Fruit fly (Drosophila melanogaster): ENCODE measurements around the gene CG18234.

The CG18234 gene

dm6 chr3L:18622422-18622739 lies 19.2 kb downstream of the CG18234 start, which contains the start of gene bora:
TSS of gene bora (plus strand) at chr3L:18622692.
- TF ChIP-seq Eip78C (GFP tag) (peak; percentile 46), CG34406 (GFP tag; optimal IDR thresholded peaks at IDR 0.05) (no peak), Lpt (GFP tag; optimal IDR thresholded peaks at IDR 0.05) (no peak), acj6 (GFP tag; optimal IDR thresholded peaks at IDR 0.05) (peak; percentile 4), pdm3 (GFP tag; optimal IDR thresholded peaks at IDR 0.05) (no peak), Met (GFP tag; optimal IDR thresholded peaks at IDR 0.05) (no peak), CG6808 (GFP tag; optimal IDR thresholded peaks at IDR 0.05) (no peak), CG11762 (GFP tag; optimal IDR thresholded peaks at IDR 0.05; ENCODE audit: insufficient read depth) (no peak), OdsH (GFP tag; optimal IDR thresholded peaks at IDR 0.05) (no peak), CG6163 (GFP tag; IDR thresholded peaks at IDR 0.05) (0 out of 3 replicates have a peak, but pooled peaks have one; percentile 6), net (GFP tag; optimal IDR thresholded peaks at IDR 0.05) (no peak)

dm6 chr3L:18625786-18626185 lies 22.6 kb downstream of the CG18234 start, which contains the start of gene MYPT-75D:
TSS of gene MYPT-75D (plus strand) at chr3L:18625959.
- TF ChIP-seq Lpt (GFP tag; optimal IDR thresholded peaks at IDR 0.05) (no peak), svp (GFP tag) (no peak), dsx (GFP tag; optimal IDR thresholded peaks at IDR 0.05; ENCODE audit: poor library complexity, severe bottlenecking) (peak; percentile 29), Met (GFP tag; optimal IDR thresholded peaks at IDR 0.05) (no peak), fd59A (GFP tag; optimal IDR thresholded peaks at IDR 0.05) (no peak), Hr4 (GFP tag; optimal IDR thresholded peaks at IDR 0.05) (no peak), Gug (GFP tag; IDR thresholded peaks at IDR 0.05) (no peak), vri (GFP tag; optimal IDR thresholded peaks at IDR 0.05) (peak; percentile 31), spab (GFP tag; optimal IDR thresholded peaks at IDR 0.05) (no peak), Eip78C (GFP tag) (peak; percentile 80), CG6854 (GFP tag; optimal IDR thresholded peaks at IDR 0.05) (no peak), CG11762 (GFP tag; optimal IDR thresholded peaks at IDR 0.05; ENCODE audit: insufficient read depth) (no peak), fkh (GFP tag; optimal IDR thresholded peaks at IDR 0.05) (peak; percentile 70), Sox102F (GFP tag; optimal IDR thresholded peaks at IDR 0.05) (peak; percentile 6), Sox14 (GFP tag; optimal IDR thresholded peaks at IDR 0.05) (peak; percentile 54), CG3919 (GFP tag; optimal IDR thresholded peaks at IDR 0.05) (peak; percentile 18), CG6792 (GFP tag; optimal IDR thresholded peaks at IDR 0.05) (peak; percentile 0), CG6163 (GFP tag; IDR thresholded peaks at IDR 0.05) (no peak; the same call in 2 of the 3 replicates), ss (GFP tag; optimal IDR thresholded peaks at IDR 0.05) (peak in 1 of 2 experiments; percentile 14), acj6 (GFP tag; optimal IDR thresholded peaks at IDR 0.05) (no peak), CG31627 (GFP tag; optimal IDR thresholded peaks at IDR 0.05) (no peak), esn (GFP tag; optimal IDR thresholded peaks at IDR 0.05) (no peak), CG15336 (GFP tag; IDR thresholded peaks at IDR 0.05) (no peak), CG4318 (GFP tag; optimal IDR thresholded peaks at IDR 0.05) (no peak)

- TF ChIP-seq CG16779 (tag; optimal IDR thresholded peaks at IDR 0.05), result no peak
- TF ChIP-seq CG31627 (GFP tag; optimal IDR thresholded peaks at IDR 0.05), result no peak
- peak; percentile 3 for TF ChIP-seq acj6 (GFP tag; optimal IDR thresholded peaks at IDR 0.05)
- 0 out of 2 replicates have a peak, but pooled peaks have one; percentile 19 for TF ChIP-seq CG11294 (GFP tag; IDR thresholded peaks at IDR 0.05)
- no peak for TF ChIP-seq topi (GFP tag; optimal IDR thresholded peaks at IDR 0.05)
- no peak for TF ChIP-seq CG1621 (tag; optimal IDR thresholded peaks at IDR 0.05)
- TF ChIP-seq Lpt (GFP tag; optimal IDR thresholded peaks at IDR 0.05), result peak; percentile 24
- peak; percentile 47 for TF ChIP-seq Met (GFP tag; optimal IDR thresholded peaks at IDR 0.05)
- TF ChIP-seq CG7368 (GFP tag; optimal IDR thresholded peaks at IDR 0.05), result no peak
- TF ChIP-seq CG15336 (GFP tag; IDR thresholded peaks at IDR 0.05), result peak; percentile 40
- TF ChIP-seq CG11762 (GFP tag; optimal IDR thresholded peaks at IDR 0.05; ENCODE audit: insufficient read depth), result no peak
- TF ChIP-seq dsx (GFP tag; optimal IDR thresholded peaks at IDR 0.05; ENCODE audit: poor library complexity, severe bottlenecking), result no peak
- TF ChIP-seq Sox102F (GFP tag; optimal IDR thresholded peaks at IDR 0.05), result peak; percentile 18
- TF ChIP-seq CG6163 (GFP tag; IDR thresholded peaks at IDR 0.05), result peak; percentile 43; the same call in 2 of the 3 replicates
- no peak for TF ChIP-seq dac (GFP tag; optimal IDR thresholded peaks at IDR 0.05)
- TF ChIP-seq svp (GFP tag), result peak; percentile 59
- TF ChIP-seq Smox (GFP tag; optimal IDR thresholded peaks at IDR 0.05), result peak; percentile 27
- TF ChIP-seq CG6276 (GFP tag; optimal IDR thresholded peaks at IDR 0.05), result peak; percentile 60
- TF ChIP-seq Hr39 (GFP tag; optimal IDR thresholded peaks at IDR 0.05), result no peak
- peak; percentile 7 for TF ChIP-seq achi (GFP tag; optimal IDR thresholded peaks at IDR 0.05)
- peak; percentile 20 for TF ChIP-seq CG34406 (GFP tag; optimal IDR thresholded peaks at IDR 0.05)
- no peak for TF ChIP-seq CG4318 (GFP tag; optimal IDR thresholded peaks at IDR 0.05)
- TF ChIP-seq CG10631 (GFP tag; optimal IDR thresholded peaks at IDR 0.05), result peak; percentile 20
- TF ChIP-seq fkh (GFP tag; optimal IDR thresholded peaks at IDR 0.05), result no peak
- no peak for TF ChIP-seq CG6854 (GFP tag; optimal IDR thresholded peaks at IDR 0.05)
- peak; percentile 22 for TF ChIP-seq net (GFP tag; optimal IDR thresholded peaks at IDR 0.05)
- no peak for TF ChIP-seq Hr38 (GFP tag; optimal IDR thresholded peaks at IDR 0.05)
- no peak for TF ChIP-seq CG6808 (GFP tag; optimal IDR thresholded peaks at IDR 0.05)
- peak; percentile 41 for TF ChIP-seq Eip78C (GFP tag)
- TF ChIP-seq CG3032 (tag; optimal IDR thresholded peaks at IDR 0.05), result no peak
- no peak for TF ChIP-seq cyc (GFP tag; optimal IDR thresholded peaks at IDR 0.05)
- TF ChIP-seq Eip93F (GFP tag; optimal IDR thresholded peaks at IDR 0.05), result no peak
- TF ChIP-seq CG3919 (GFP tag; optimal IDR thresholded peaks at IDR 0.05), result peak; percentile 23
Observed at dm6 chr3L:18626451-18627079, 23.3 kb downstream of the CG18234 start.

All from whole organism, prepupa.